Fruit fly (Drosophila melanogaster) whole organism, embryonic: ENCODE results near the gene Moca-cyp.

ENCODE experiments used
- Abd-B ChIP-seq: fragments of 200-800 bp; sonication (Bioruptor generic); optimal IDR thresholded peaks from 2 replicates; lab custom pipeline; 2018; ENCODE audit warnings: missing biosample characterization, mild to moderate bottlenecking, missing genetic modification characterization, moderate library complexity
- CG10565 ChIP-seq: fragments of 200-800 bp; sonication (Bioruptor generic); optimal IDR thresholded peaks from 3 replicates; lab custom pipeline; 2016; ENCODE audit warnings: missing biosample characterization, mild to moderate bottlenecking, missing genetic modification characterization
- CG10959 ChIP-seq: fragments of 200-800 bp; sonication (Bioruptor generic); IDR thresholded peaks from 2 replicates; pipeline ENCODE4 v1.3.6; 2022; ENCODE audit warnings: missing biosample characterization, missing genetic modification characterization
- CG12769 ChIP-seq: fragments of 200-800 bp; sonication (Bioruptor generic); optimal IDR thresholded peaks from 2 replicates; lab custom pipeline; 2019; ENCODE audit warnings: missing biosample characterization, mild to moderate bottlenecking, missing genetic modification characterization, moderate library complexity
- CG14014 ChIP-seq: fragments of 200-800 bp; sonication (Bioruptor generic); IDR thresholded peaks from 2 replicates; pipeline ENCODE4 v1.3.6; 2022; ENCODE audit warnings: missing biosample characterization, missing genetic modification characterization
- CG14441 ChIP-seq: fragments of 200-800 bp; sonication (Bioruptor generic); IDR thresholded peaks from 2 replicates; pipeline ENCODE4 v1.3.6; 2022; ENCODE audit warnings: missing biosample characterization, missing genetic modification characterization
- CG15479 ChIP-seq: fragments of 200-800 bp; sonication (Bioruptor generic); optimal IDR thresholded peaks from 3 replicates; lab custom pipeline; 2019; ENCODE audit warnings: missing biosample characterization, mild to moderate bottlenecking, missing genetic modification characterization, moderate library complexity
- CG1602 ChIP-seq: fragments of 200-800 bp; sonication (Bioruptor generic); optimal IDR thresholded peaks from 3 replicates; lab custom pipeline; 2016; ENCODE audit warnings: missing biosample characterization, missing genetic modification characterization
- CG17568 ChIP-seq: fragments of 200-800 bp; sonication (Bioruptor generic); optimal IDR thresholded peaks from 2 replicates; lab custom pipeline; 2018; ENCODE audit warnings: missing biosample characterization, mild to moderate bottlenecking, missing genetic modification characterization, moderate library complexity
- CG18599 ChIP-seq: fragments of 200-800 bp; sonication (Bioruptor generic); optimal IDR thresholded peaks from 3 replicates; lab custom pipeline; 2017; ENCODE audit warnings: missing biosample characterization, missing genetic modification characterization, mild to moderate bottlenecking, moderate library complexity, missing genetic modification reagents
- CG30431 ChIP-seq: fragments of 200-800 bp; sonication (Bioruptor generic); optimal IDR thresholded peaks from 2 replicates; lab custom pipeline; 2017; ENCODE audit warnings: missing biosample characterization, missing genetic modification characterization
- CG3281 ChIP-seq: fragments of 200-800 bp; sonication (Bioruptor generic); optimal IDR thresholded peaks from 3 replicates; lab custom pipeline; 2017; ENCODE audit warnings: missing biosample characterization, mild to moderate bottlenecking, missing genetic modification characterization
- CG3407 ChIP-seq: fragments of 200-800 bp; sonication (Bioruptor generic); optimal IDR thresholded peaks from 2 replicates; lab custom pipeline; 2018; ENCODE audit warnings: missing biosample characterization, mild to moderate bottlenecking, missing genetic modification characterization
- CG3847 ChIP-seq: fragments of 200-800 bp; sonication (Bioruptor generic); IDR thresholded peaks from 2 replicates; pipeline ENCODE4 v1.3.6; 2022; ENCODE audit warnings: missing biosample characterization, missing genetic modification characterization
- CG43689 ChIP-seq: fragments of 200-800 bp; sonication (Bioruptor generic); IDR thresholded peaks from 2 replicates; pipeline ENCODE4 v1.3.6; 2022; ENCODE audit warnings: missing biosample characterization, missing genetic modification characterization
- CG4617 ChIP-seq: fragments of 200-800 bp; sonication (Bioruptor generic); optimal IDR thresholded peaks from 3 replicates; lab custom pipeline; 2016; ENCODE audit warnings: missing biosample characterization, missing genetic modification characterization, borderline replicate concordance
- CG4820 ChIP-seq: fragments of 200-800 bp; sonication (Bioruptor generic); optimal IDR thresholded peaks from 3 replicates; lab custom pipeline; 2016; ENCODE audit warnings: missing biosample characterization, missing genetic modification characterization
- CG6272 ChIP-seq: fragments of 200-800 bp; sonication (Bioruptor generic); IDR thresholded peaks from 2 replicates; pipeline ENCODE4 v1.3.6; 2022; ENCODE audit warnings: missing biosample characterization, missing genetic modification characterization
- CG8089 ChIP-seq: fragments of 200-800 bp; sonication (Bioruptor generic); optimal IDR thresholded peaks from 3 replicates; lab custom pipeline; 2016; ENCODE audit warnings: missing biosample characterization, missing genetic modification characterization
- CG9727 ChIP-seq: fragments of 200-800 bp; sonication (Bioruptor generic); optimal IDR thresholded peaks from 3 replicates; lab custom pipeline; 2017; ENCODE audit warnings: missing biosample characterization, mild to moderate bottlenecking, missing genetic modification characterization
- CG9797 ChIP-seq: fragments of 200-800 bp; sonication (Bioruptor generic); optimal IDR thresholded peaks from 3 replicates; lab custom pipeline; 2018; ENCODE audit warnings: missing biosample characterization, mild to moderate bottlenecking, missing genetic modification characterization
- Dad ChIP-seq: fragments of 200-800 bp; sonication (Bioruptor generic); optimal IDR thresholded peaks from 3 replicates; lab custom pipeline; 2016; ENCODE audit warnings: missing biosample characterization, missing genetic modification characterization
- Dbx ChIP-seq: fragments of 200-800 bp; sonication (Bioruptor generic); IDR thresholded peaks from 3 replicates; pipeline ENCODE4 v1.3.6; 2022; ENCODE audit warnings: missing biosample characterization, missing genetic modification characterization
- Drgx ChIP-seq: fragments of 200-800 bp; sonication (Bioruptor generic); IDR thresholded peaks from 2 replicates; pipeline ENCODE4 v1.3.6; 2022; ENCODE audit warnings: missing biosample characterization, missing genetic modification characterization
- Elba2 ChIP-seq: fragments of 200-800 bp; sonication (Bioruptor generic); optimal IDR thresholded peaks from 3 replicates; lab custom pipeline; 2016; ENCODE audit warnings: missing biosample characterization, missing genetic modification characterization
- Fer1 ChIP-seq: fragments of 200-800 bp; sonication (Bioruptor generic); optimal IDR thresholded peaks from 2 replicates; lab custom pipeline; 2017; ENCODE audit warnings: missing biosample characterization, mild to moderate bottlenecking, missing genetic modification characterization
- Hand ChIP-seq: fragments of 200-800 bp; sonication (Bioruptor generic); optimal IDR thresholded peaks from 2 replicates; lab custom pipeline; 2017; ENCODE audit warnings: mild to moderate bottlenecking, missing biosample characterization, missing genetic modification reagents, missing genetic modification characterization
- Hmr ChIP-seq: fragments of 200-800 bp; sonication (Bioruptor generic); optimal IDR thresholded peaks from 3 replicates; lab custom pipeline; 2017; ENCODE audit warnings: mild to moderate bottlenecking, missing biosample characterization, missing genetic modification reagents, missing genetic modification characterization
- MESR4 ChIP-seq: fragments of 200-800 bp; sonication (Bioruptor generic); optimal IDR thresholded peaks from 2 replicates; lab custom pipeline; 2018; ENCODE audit warnings: missing biosample characterization, mild to moderate bottlenecking, missing genetic modification characterization, moderate library complexity
- Mrtf ChIP-seq: fragments of 200-800 bp; sonication (Bioruptor generic); IDR thresholded peaks from 3 replicates; pipeline ENCODE4 v1.3.6; 2022; ENCODE audit warnings: missing biosample characterization, missing genetic modification characterization
- NfI ChIP-seq: fragments of 200-800 bp; sonication (Bioruptor generic); optimal IDR thresholded peaks from 3 replicates; lab custom pipeline; 2018; ENCODE audit warnings: missing biosample characterization, mild to moderate bottlenecking, missing genetic modification characterization, moderate library complexity
- Oaz ChIP-seq: fragments of 200-800 bp; sonication (Bioruptor generic); IDR thresholded peaks from 2 replicates; pipeline ENCODE4 v1.3.6; 2022; ENCODE audit warnings: missing biosample characterization, missing genetic modification characterization
- Ptx1 ChIP-seq: fragments of 200-800 bp; sonication (Bioruptor generic); IDR thresholded peaks from 2 replicates; pipeline ENCODE4 v1.3.6; 2022; ENCODE audit warnings: missing biosample characterization, missing genetic modification characterization
- Spps ChIP-seq: fragments of 200-800 bp; sonication (Bioruptor generic); optimal IDR thresholded peaks from 2 replicates; lab custom pipeline; 2018; ENCODE audit warnings: missing biosample characterization, mild to moderate bottlenecking, missing genetic modification characterization
- ap ChIP-seq: fragments of 200-800 bp; sonication (Bioruptor generic); IDR thresholded peaks from 2 replicates; pipeline ENCODE4 v1.3.6; 2022; ENCODE audit warnings: missing biosample characterization, missing genetic modification characterization
- bcd ChIP-seq: fragments of 200-800 bp; sonication (Bioruptor generic); optimal IDR thresholded peaks from 2 replicates; lab custom pipeline; 2017; ENCODE audit warnings: missing biosample characterization, mild to moderate bottlenecking, missing genetic modification characterization
- bowl ChIP-seq: fragments of 200-800 bp; sonication (Bioruptor generic); IDR thresholded peaks from 2 replicates; pipeline ENCODE4 v1.3.6; 2022; ENCODE audit warnings: missing biosample characterization, missing genetic modification characterization
- btn ChIP-seq: fragments of 200-800 bp; sonication (Bioruptor generic); optimal IDR thresholded peaks from 2 replicates; lab custom pipeline; 2016; ENCODE audit warnings: missing biosample characterization, missing genetic modification characterization
- ci ChIP-seq: fragments of 200-800 bp; sonication (Bioruptor generic); IDR thresholded peaks from 3 replicates; pipeline ENCODE4 v1.3.6; 2022; ENCODE audit warnings: missing biosample characterization, missing genetic modification characterization
- corto ChIP-seq: fragments of 200-800 bp; sonication (Bioruptor generic); optimal IDR thresholded peaks from 2 replicates; lab custom pipeline; 2016; ENCODE audit warnings: missing biosample characterization, mild to moderate bottlenecking, missing genetic modification characterization, moderate library complexity
- crc ChIP-seq: fragments of 200-800 bp; sonication (Bioruptor generic); optimal IDR thresholded peaks from 2 replicates; lab custom pipeline; 2016; ENCODE audit warnings: missing biosample characterization, missing genetic modification characterization
- dmrt99B ChIP-seq: fragments of 200-800 bp; sonication (Bioruptor generic); optimal IDR thresholded peaks from 2 replicates; lab custom pipeline; 2018; ENCODE audit warnings: missing biosample characterization, mild to moderate bottlenecking, missing genetic modification characterization, moderate library complexity
- gem ChIP-seq: fragments of 200-800 bp; sonication (Bioruptor generic); optimal IDR thresholded peaks from 2 replicates; lab custom pipeline; 2019; ENCODE audit warnings: missing biosample characterization, mild to moderate bottlenecking, missing genetic modification characterization, moderate library complexity
- nmo ChIP-seq: fragments of 200-800 bp; sonication (Bioruptor generic); optimal IDR thresholded peaks from 2 replicates; lab custom pipeline; 2018; ENCODE audit warnings: missing biosample characterization, mild to moderate bottlenecking, missing genetic modification characterization, moderate library complexity
- peb ChIP-seq: fragments of 200-800 bp; sonication (Bioruptor generic); IDR thresholded peaks from 2 replicates; pipeline ENCODE4 v1.3.6; 2022; ENCODE audit warnings: missing biosample characterization, missing genetic modification characterization
- phol ChIP-seq: fragments of 200-800 bp; sonication (Bioruptor generic); optimal IDR thresholded peaks from 3 replicates; lab custom pipeline; 2018; ENCODE audit warnings: missing biosample characterization, mild to moderate bottlenecking, missing genetic modification characterization, moderate library complexity
- prd ChIP-seq, 3 experiments: fragments of >200 bp in 2 of 3; fragments of 200-800 bp in 1 of 3; sonication (Bioruptor generic) in 1 of 3; optimal IDR thresholded peaks in 2 of 3; IDR thresholded peaks in 1 of 3; 2 replicates in 2 of 3; 3 replicates in 1 of 3; pipeline versions ENCODE4 v1.3.6 to Lab custom; 2017 to 2022; ENCODE audit warnings: missing biosample characterization in 1 of 3, missing genetic modification characterization in 1 of 3
- row ChIP-seq: fragments of 200-800 bp; sonication (Bioruptor generic); IDR thresholded peaks from 3 replicates; pipeline ENCODE4 v1.3.6; 2022; ENCODE audit warnings: missing biosample characterization, missing genetic modification characterization
- schlank ChIP-seq: fragments of 200-800 bp; sonication (Bioruptor generic); optimal IDR thresholded peaks from 2 replicates; lab custom pipeline; 2018; ENCODE audit warnings: missing biosample characterization, mild to moderate bottlenecking, missing genetic modification characterization
- sd ChIP-seq: fragments of 200-800 bp; sonication (Bioruptor generic); optimal IDR thresholded peaks from 3 replicates; lab custom pipeline; 2018; ENCODE audit warnings: missing biosample characterization, mild to moderate bottlenecking, missing genetic modification characterization, moderate library complexity
- usp ChIP-seq: fragments of >200 bp; optimal IDR thresholded peaks from 2 replicates; lab custom pipeline; 2017; ENCODE audit warnings: missing biosample characterization, missing genetic modification characterization

Gene Moca-cyp

dm6 chr3R:28297513-28297912 is 42.6 kb upstream of the Moca-cyp start (continued):
- TF ChIP-seq prd (optimal IDR thresholded peaks at IDR 0.05; lab: Kevin White, UChicago) (no peak), prd (GFP tag; IDR thresholded peaks at IDR 0.05; lab: Robert Waterston, UW) (0 out of 3 replicates have a peak, but pooled peaks have one; percentile 21), nmo (no peak), CG1602 (GFP tag; lab: Kevin White, UChicago) (no peak), CG3847 (GFP tag; lab: Robert Waterston, UW) (no peak), schlank (tag; lab: Kevin White, UChicago) (no peak), usp (GFP tag; lab: Kevin White, UChicago) (no peak), sd (tag; lab: Kevin White, UChicago) (no peak), CG10565 (GFP tag; lab: Kevin White, UChicago) (no peak), CG14014 (0 out of 2 replicates have a peak, but pooled peaks have one; percentile 15), ci (GFP tag; lab: Robert Waterston, UW) (peak; percentile 20; the same call in 1 of the 3 replicates), CG9727 (GFP tag; lab: Kevin White, UChicago) (peak; percentile 8), Abd-B (GFP tag; lab: Kevin White, UChicago) (peak; percentile 25), CG4820 (no peak), phol (tag; lab: Kevin White, UChicago) (no peak), CG43689 (no peak), CG9797 (GFP tag; lab: Kevin White, UChicago) (no peak), Spps (tag; lab: Kevin White, UChicago) (no peak), CG8089 (GFP tag; lab: Kevin White, UChicago) (no peak), row (GFP tag; lab: Robert Waterston, UW) (peak; percentile 53; the same call in 1 of the 3 replicates), CG3281 (GFP tag; lab: Kevin White, UChicago) (peak; percentile 25), bcd (GFP tag; lab: Kevin White, UChicago) (peak; percentile 6), CG14441 (no peak), CG3407 (GFP tag; lab: Kevin White, UChicago) (no peak), CG30431 (GFP tag; lab: Kevin White, UChicago) (no peak), CG15479 (GFP tag; lab: Kevin White, UChicago) (no peak), CG17568 (no peak), crc (GFP tag; lab: Kevin White, UChicago) (no peak), corto (GFP tag; lab: Kevin White, UChicago) (no peak), bowl (GFP tag; lab: Robert Waterston, UW) (no peak), MESR4 (GFP tag; lab: Kevin White, UChicago) (no peak), CG4617 (GFP tag; lab: Kevin White, UChicago) (no peak), Hand (peak; percentile 16), btn (GFP tag; lab: Kevin White, UChicago) (no peak), CG12769 (tag; lab: Kevin White, UChicago) (peak; percentile 70), Oaz (GFP tag; lab: Robert Waterston, UW) (no peak), CG10959 (GFP tag; lab: Robert Waterston, UW) (no peak), CG6272 (GFP tag; lab: Robert Waterston, UW) (no peak), CG18599 (GFP tag; lab: Kevin White, UChicago) (peak; percentile 74), NfI (GFP tag; lab: Kevin White, UChicago) (peak; percentile 6), Drgx (GFP tag; lab: Robert Waterston, UW) (peak; percentile 30; the same call in 1 of the 2 replicates), Fer1 (no peak), peb (no peak), Hmr (GFP tag; lab: Kevin White, UChicago) (peak; percentile 58), ap (GFP tag; lab: Robert Waterston, UW) (no peak), gem (peak; percentile 33), Dbx (GFP tag; lab: Robert Waterston, UW) (peak; percentile 32; the same call in 1 of the 3 replicates), dmrt99B (tag; lab: Kevin White, UChicago) (peak; percentile 39), Ptx1 (GFP tag; lab: Robert Waterston, UW) (peak; percentile 42), Mrtf (GFP tag; lab: Robert Waterston, UW) (0 out of 3 replicates have a peak, but pooled peaks have one; percentile 40), Dad (no peak), Elba2 (GFP tag; lab: Kevin White, UChicago) (no peak)
